Worm (Caenorhabditis elegans): ENCODE results near the gene disl-2.

DNA sequence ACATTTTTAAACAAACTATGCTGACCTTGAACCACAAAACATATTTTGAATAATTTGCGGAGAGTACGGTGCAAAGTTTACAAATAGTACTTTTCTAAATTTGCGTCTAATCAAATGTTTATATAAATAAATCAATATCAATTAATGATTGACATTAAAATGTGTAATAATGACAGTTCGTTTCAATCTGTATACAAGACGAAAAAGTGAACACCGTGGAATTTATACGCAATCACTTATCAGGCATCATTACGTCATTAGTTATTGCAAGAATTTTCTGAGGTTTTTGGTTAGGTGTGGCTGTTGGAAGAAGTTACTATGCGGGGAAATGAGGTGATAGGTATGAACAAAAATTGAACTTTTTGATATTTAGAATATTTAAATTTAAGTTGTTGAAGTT lies 15.9 kb upstream of the disl-2 start:
- TF ChIP-seq F13C5.2 (tag; optimal IDR thresholded peaks at IDR 0.05) (no peak), ama-1 (optimal IDR thresholded peaks at IDR 0.05) (no peak), pes-1 (GFP tag; IDR thresholded peaks at IDR 0.05) (no peak), ceh-36 (tag; optimal IDR thresholded peaks at IDR 0.05) (no peak), ets-7 (tag; optimal IDR thresholded peaks at IDR 0.05) (no peak), hnd-1 (tag; optimal IDR thresholded peaks at IDR 0.05) (no peak), aly-1 (tag; optimal IDR thresholded peaks at IDR 0.05) (no peak), sea-1 (GFP tag; conservative IDR thresholded peaks at IDR 0.05) (no peak), hmg-4 (GFP tag; optimal IDR thresholded peaks at IDR 0.05) (no peak), flt-1 (GFP tag; IDR thresholded peaks at IDR 0.05) (no peak)
